Fruit fly (Drosophila melanogaster): ENCODE data around the gene Cpr67Fa1.

DNA sequence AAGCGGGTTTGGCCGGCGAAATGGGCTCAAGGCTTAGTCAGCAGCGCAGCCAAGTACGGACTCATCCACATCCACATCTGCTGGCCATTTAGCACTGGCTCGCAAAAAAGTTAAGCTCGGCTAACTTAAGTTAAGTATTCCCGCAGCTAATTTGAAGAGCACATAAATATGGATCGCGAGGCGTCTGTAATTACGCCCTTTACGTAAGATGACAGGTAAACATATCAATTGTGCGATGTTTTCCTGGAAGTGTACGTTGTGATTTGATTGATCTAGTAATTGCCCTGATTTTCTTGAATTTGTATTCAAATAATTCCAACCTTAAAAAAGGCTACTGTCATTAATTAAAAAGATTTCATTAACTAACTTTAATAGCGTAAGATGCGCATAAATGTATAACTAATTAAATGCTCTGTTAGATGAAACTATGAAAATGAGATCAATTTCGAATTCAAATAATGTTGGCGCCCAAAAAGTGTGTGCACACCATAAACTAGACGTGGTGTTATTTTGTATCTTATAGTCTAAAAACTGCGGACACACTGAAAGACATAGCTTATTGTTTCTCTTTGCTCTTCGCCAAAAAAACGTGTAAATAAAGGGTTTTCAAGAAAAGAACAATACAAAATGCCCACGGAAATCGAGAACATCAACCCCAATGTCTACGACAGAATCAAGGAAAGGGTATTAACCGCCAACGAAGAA is 7.3 kb upstream of the Cpr67Fa1 start, which contains the start of the genes CG6409 and galla-2:
- TF ChIP-seq CG8478 (optimal IDR thresholded peaks at IDR 0.05) (no peak), CTCF (optimal IDR thresholded peaks at IDR 0.05) (no peak)

Measured in S2 (cell line).